Worm (Caenorhabditis elegans): ENCODE data around the gene sek-3.

The sek-3 gene

ce11 chrX:5043887-5044286 lies 26.2 kb downstream of the sek-3 start, which contains the start of gene Y64H9A.2:
TSS of gene Y64H9A.2 (plus strand) at chrX:5043976.
- TF ChIP-seq sma-3 (GFP tag; optimal IDR thresholded peaks at IDR 0.05) (no peak), ama-1 (optimal IDR thresholded peaks at IDR 0.05) (no peak), R02D3.7 (tag; optimal IDR thresholded peaks at IDR 0.05) (no peak), crh-2 (tag; optimal IDR thresholded peaks at IDR 0.05) (no peak), dmd-4 (tag; optimal IDR thresholded peaks at IDR 0.05) (no peak), ztf-1 (GFP tag; conservative IDR thresholded peaks at IDR 0.05) (no peak), snpc-4 (tag; optimal IDR thresholded peaks at IDR 0.05) (no peak), nhr-21 (tag; optimal IDR thresholded peaks at IDR 0.05) (no peak)

- TF ChIP-seq unc-62 (GFP tag; optimal IDR thresholded peaks at IDR 0.05) (no peak), R02D3.7 (tag; optimal IDR thresholded peaks at IDR 0.05) (no peak)
These were observed 41.5 kb downstream of the sek-3 start, which contains the start of gene C24H10.4 for ce11 chrX:5059163-5059562. TSS of gene C24H10.4 (minus strand) at chrX:5059263.

- TF ChIP-seq ztf-4 (tag; optimal IDR thresholded peaks at IDR 0.05) = no peak
- TF ChIP-seq unc-62 (GFP tag; optimal IDR thresholded peaks at IDR 0.05) = no peak
- no peak for TF ChIP-seq nhr-6 (tag; optimal IDR thresholded peaks at IDR 0.05)
- TF ChIP-seq Y55F3AM.14 (GFP tag; optimal IDR thresholded peaks at IDR 0.05) = no peak
- no peak for TF ChIP-seq lin-13 (GFP tag; optimal IDR thresholded peaks at IDR 0.05)
- no peak for TF ChIP-seq crh-2 (tag; optimal IDR thresholded peaks at IDR 0.05)
- TF ChIP-seq nhr-10 (tag; optimal IDR thresholded peaks at IDR 0.05) = no peak
- no peak for TF ChIP-seq ceh-16 (tag; optimal IDR thresholded peaks at IDR 0.05)
- no peak for TF ChIP-seq lin-39 (tag; optimal IDR thresholded peaks at IDR 0.05)
- no peak for TF ChIP-seq nhr-77 (tag; optimal IDR thresholded peaks at IDR 0.05)
- TF ChIP-seq zag-1 (tag; optimal IDR thresholded peaks at IDR 0.05) = no peak
- no peak for TF ChIP-seq ceh-82 (tag; optimal IDR thresholded peaks at IDR 0.05)
- TF ChIP-seq elt-3 (tag; optimal IDR thresholded peaks at IDR 0.05) = no peak
- TF ChIP-seq sma-3 (GFP tag; optimal IDR thresholded peaks at IDR 0.05) = no peak
- no peak for TF ChIP-seq unc-39 (tag; optimal IDR thresholded peaks at IDR 0.05)
- TF ChIP-seq nhr-25 (tag; optimal IDR thresholded peaks at IDR 0.05) = no peak
- TF ChIP-seq alr-1 (tag; optimal IDR thresholded peaks at IDR 0.05) = no peak
- no peak for TF ChIP-seq ama-1 (optimal IDR thresholded peaks at IDR 0.05)
- no peak for TF ChIP-seq mbf-1 (tag; optimal IDR thresholded peaks at IDR 0.05)
- TF ChIP-seq skn-1 (tag; optimal IDR thresholded peaks at IDR 0.05) = no peak
These were observed 43.1 kb downstream of the sek-3 start, which contains the start of gene C24H10.3 for ce11 chrX:5060756-5061155. TSS of gene C24H10.3 (plus strand) at chrX:5061056.

ce11 chrX:5061763-5062162 lies 44.1 kb downstream of the sek-3 start:
- TF ChIP-seq blmp-1 (tag; optimal IDR thresholded peaks at IDR 0.05; ENCODE audit: insufficient read depth) (no peak), sma-9 (GFP tag; optimal IDR thresholded peaks at IDR 0.05) (peak; percentile 36), sma-9 (tag; optimal IDR thresholded peaks at IDR 0.05) (no peak), elt-1 (tag; optimal IDR thresholded peaks at IDR 0.05) (peak; percentile 82), gmeb-1 (tag; optimal IDR thresholded peaks at IDR 0.05) (no peak), ceh-16 (tag; optimal IDR thresholded peaks at IDR 0.05) (peak; percentile 43), ZK546.5 (tag; optimal IDR thresholded peaks at IDR 0.05) (no peak), lin-39 (tag; optimal IDR thresholded peaks at IDR 0.05) (no peak), zag-1 (tag; optimal IDR thresholded peaks at IDR 0.05) (no peak), C34F6.9 (tag; optimal IDR thresholded peaks at IDR 0.05) (no peak), sem-4 (tag; optimal IDR thresholded peaks at IDR 0.05) (no peak), mbf-1 (tag; optimal IDR thresholded peaks at IDR 0.05) (no peak), snpc-4 (tag; optimal IDR thresholded peaks at IDR 0.05) (no peak)

ce11 chrX:5063750-5064652 lies 46.3 kb downstream of the sek-3 start, which contains the start of gene C24H10.2:
TSS of gene C24H10.2 (plus strand) at chrX:5064602.
- peak; percentile 35 for TF ChIP-seq fos-1 (tag; optimal IDR thresholded peaks at IDR 0.05)
- no peak for TF ChIP-seq snpc-4 (tag; optimal IDR thresholded peaks at IDR 0.05)
- TF ChIP-seq peb-1 (tag; optimal IDR thresholded peaks at IDR 0.05) = no peak
- no peak for TF ChIP-seq aly-2 (tag; optimal IDR thresholded peaks at IDR 0.05)
- TF ChIP-seq gmeb-1 (tag; optimal IDR thresholded peaks at IDR 0.05) = peak; percentile 41
- peak; percentile 14 for TF ChIP-seq sma-3 (GFP tag; optimal IDR thresholded peaks at IDR 0.05)
- TF ChIP-seq nhr-25 (tag; optimal IDR thresholded peaks at IDR 0.05) = peak; percentile 20
- no peak for TF ChIP-seq dmd-4 (tag; optimal IDR thresholded peaks at IDR 0.05)
- peak; percentile 52 for TF ChIP-seq unc-55 (GFP tag; optimal IDR thresholded peaks at IDR 0.05)
- TF ChIP-seq nhr-129 (tag; optimal IDR thresholded peaks at IDR 0.05) = peak; percentile 72
- peak in 1 of 2 experiments; percentile 31 for TF ChIP-seq lsy-2 (tag; optimal IDR thresholded peaks at IDR 0.05)
- TF ChIP-seq sma-9 (GFP tag; optimal IDR thresholded peaks at IDR 0.05) = peak; percentile 41
- TF ChIP-seq sma-9 (tag; optimal IDR thresholded peaks at IDR 0.05) = no peak
- peak; percentile 6 for TF ChIP-seq C34F6.9 (tag; optimal IDR thresholded peaks at IDR 0.05)
- peak; percentile 69 for TF ChIP-seq F13H6.1 (tag; optimal IDR thresholded peaks at IDR 0.05)
- TF ChIP-seq Y55F3AM.14 (GFP tag; optimal IDR thresholded peaks at IDR 0.05) = peak; percentile 2
- no peak for TF ChIP-seq elt-1 (tag; optimal IDR thresholded peaks at IDR 0.05)
- peak; percentile 62 for TF ChIP-seq sem-4 (tag; optimal IDR thresholded peaks at IDR 0.05)

All from whole organism, L2 larva.